Worm (Caenorhabditis elegans) whole organism, midembryonic: ENCODE results near the gene C17H12.5.

ENCODE experiments used
- T22C8.4 ChIP-seq: fragments of 200-800 bp; sonication (Bioruptor generic); IDR thresholded peaks from 2 replicates; pipeline ENCODE4 v1.3.6; 2022; ENCODE audit warnings: missing genetic modification characterization, missing compliant biosample characterization
- tab-1 ChIP-seq: fragments of 200-800 bp; sonication (Bioruptor generic); IDR thresholded peaks from 2 replicates; pipeline ENCODE4 v1.3.6; 2022; ENCODE audit warnings: missing genetic modification characterization, missing compliant biosample characterization

- TF ChIP-seq T22C8.4 (GFP tag; lab: Robert Waterston, UW) (no peak), tab-1 (GFP tag; lab: Robert Waterston, UW) (no peak)
Measured at ce11 chrIV:6836769-6837168, 19.3 kb upstream of the C17H12.5 start.
